Worm (Caenorhabditis elegans) whole organism, early embryonic: ENCODE measurements around the gene CD4.11.

ENCODE experiments used
- B0310.2 ChIP-seq: sonication (generic microtip); optimal IDR thresholded peaks from 2 replicates; lab custom pipeline; 2016; ENCODE audit warnings: mild to moderate bottlenecking, missing genetic modification characterization, missing compliant biosample characterization
- F13C5.2 ChIP-seq: sonication (generic microtip); optimal IDR thresholded peaks from 2 replicates; lab custom pipeline; 2017; ENCODE audit warnings: mild to moderate bottlenecking, missing genetic modification characterization, inconsistent platforms, missing compliant biosample characterization
- aly-1 ChIP-seq: sonication (generic microtip); optimal IDR thresholded peaks from 2 replicates; lab custom pipeline; 2016; ENCODE audit warnings: missing genetic modification characterization, missing compliant biosample characterization
- ama-1 ChIP-seq: fragments of 150-350 bp; optimal IDR thresholded peaks from 2 replicates; lab custom pipeline; 2014
- ceh-13 ChIP-seq: fragments of 200-800 bp; sonication (Bioruptor generic); optimal IDR thresholded peaks from 2 replicates; lab custom pipeline; 2018; ENCODE audit warnings: mild to moderate bottlenecking, missing genetic modification characterization, missing compliant biosample characterization
- ceh-36 ChIP-seq: sonication (generic microtip); optimal IDR thresholded peaks from 2 replicates; lab custom pipeline; 2016; ENCODE audit warnings: missing genetic modification characterization, inconsistent platforms, missing compliant biosample characterization
- ets-7 ChIP-seq: sonication (generic microtip); optimal IDR thresholded peaks from 2 replicates; lab custom pipeline; 2016; ENCODE audit warnings: missing genotype, missing genetic modification characterization, missing compliant biosample characterization
- flt-1 ChIP-seq: fragments of 200-800 bp; sonication (Bioruptor generic); IDR thresholded peaks from 2 replicates; pipeline ENCODE4 v1.3.6; 2022; ENCODE audit warnings: missing genetic modification characterization, missing compliant biosample characterization
- hmbx-1 ChIP-seq: sonication (generic microtip); optimal IDR thresholded peaks from 2 replicates; lab custom pipeline; 2016; ENCODE audit warnings: mild to moderate bottlenecking, missing genetic modification characterization, missing compliant biosample characterization
- hmg-4 ChIP-seq: fragments of 200-800 bp; sonication (Bioruptor generic); optimal IDR thresholded peaks from 2 replicates; lab custom pipeline; 2018; ENCODE audit warnings: mild to moderate bottlenecking, missing genetic modification characterization, missing compliant biosample characterization
- hnd-1 ChIP-seq: sonication (generic microtip); optimal IDR thresholded peaks from 2 replicates; lab custom pipeline; 2016; ENCODE audit warnings: missing genetic modification characterization, missing compliant biosample characterization
- pes-1 ChIP-seq: fragments of 200-800 bp; sonication (Bioruptor generic); IDR thresholded peaks from 2 replicates; pipeline ENCODE4 v1.3.6; 2022; ENCODE audit warnings: missing genetic modification reagents, missing genetic modification characterization, missing compliant biosample characterization
- scrt-1 ChIP-seq: fragments of 200-800 bp; sonication (Bioruptor generic); IDR thresholded peaks from 2 replicates; pipeline ENCODE4 v1.3.6; 2022; ENCODE audit warnings: missing genetic modification characterization, missing compliant biosample characterization
- sea-1 ChIP-seq: fragments of 200-800 bp; sonication (Bioruptor generic); conservative IDR thresholded peaks from 2 replicates; pipeline ENCODE4 v1.3.6; 2022; ENCODE audit warnings: missing genetic modification characterization, missing compliant biosample characterization
- tbx-11 ChIP-seq: fragments of 200-800 bp; sonication (Bioruptor generic); IDR thresholded peaks from 2 replicates; pipeline ENCODE4 v1.3.6; 2022; ENCODE audit warnings: missing genetic modification characterization, missing compliant biosample characterization
- tbx-37 ChIP-seq: fragments of 200-800 bp; sonication (Bioruptor generic); conservative IDR thresholded peaks from 2 replicates; pipeline ENCODE4 v1.3.6; 2022; ENCODE audit warnings: missing genetic modification reagents, missing genetic modification characterization, missing compliant biosample characterization
- tra-4 ChIP-seq: sonication (generic microtip); optimal IDR thresholded peaks from 2 replicates; lab custom pipeline; 2017; ENCODE audit warnings: missing genetic modification characterization, missing compliant biosample characterization

CD4.11 gene

DNA sequence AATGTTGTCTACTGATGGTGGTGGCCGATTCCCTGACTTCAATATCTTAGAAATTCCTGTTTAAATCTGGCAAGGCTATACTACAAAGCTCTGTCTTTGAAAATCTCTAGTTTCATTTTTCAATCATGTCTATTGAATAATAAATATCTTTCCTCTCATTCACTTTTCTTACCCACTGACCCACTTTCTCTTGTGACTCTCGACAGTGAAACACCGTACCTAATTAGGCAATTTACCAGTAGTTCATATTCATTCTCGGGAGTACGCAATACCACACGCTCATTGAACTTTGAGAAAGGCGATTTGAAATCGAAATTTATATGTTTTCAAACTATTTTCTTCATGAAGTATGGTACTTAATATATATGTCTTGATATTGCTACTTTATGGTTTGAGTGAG is at the start of gene CD4.11:
Gene CD4.11 (plus strand): TSS at position 301 of the 400 bp plus-strand sequence.
- no peak for TF ChIP-seq ama-1 (lab: Kevin White, UChicago)
- TF ChIP-seq tbx-37 (GFP tag; lab: Robert Waterston, UW): no peak
- TF ChIP-seq aly-1 (tag; lab: Kevin White, UChicago): no peak
- TF ChIP-seq F13C5.2 (tag; lab: Kevin White, UChicago): no peak
- no peak for TF ChIP-seq sea-1 (GFP tag; lab: Robert Waterston, UW)
- TF ChIP-seq pes-1: no peak
- no peak for TF ChIP-seq hmg-4 (GFP tag; lab: Kevin White, UChicago)
- no peak for TF ChIP-seq ets-7 (tag; lab: Kevin White, UChicago)
- no peak for TF ChIP-seq tbx-11
- no peak for TF ChIP-seq hnd-1 (tag; lab: Kevin White, UChicago)
- TF ChIP-seq B0310.2 (tag; lab: Kevin White, UChicago): no peak
- no peak for TF ChIP-seq ceh-36 (tag; lab: Kevin White, UChicago)
- no peak for TF ChIP-seq tra-4 (tag; lab: Kevin White, UChicago)
- no peak for TF ChIP-seq flt-1 (GFP tag; lab: Robert Waterston, UW)
- TF ChIP-seq scrt-1 (GFP tag; lab: Robert Waterston, UW): no peak
- TF ChIP-seq ceh-13: no peak
- no peak for TF ChIP-seq hmbx-1 (tag; lab: Kevin White, UChicago)

DNA sequence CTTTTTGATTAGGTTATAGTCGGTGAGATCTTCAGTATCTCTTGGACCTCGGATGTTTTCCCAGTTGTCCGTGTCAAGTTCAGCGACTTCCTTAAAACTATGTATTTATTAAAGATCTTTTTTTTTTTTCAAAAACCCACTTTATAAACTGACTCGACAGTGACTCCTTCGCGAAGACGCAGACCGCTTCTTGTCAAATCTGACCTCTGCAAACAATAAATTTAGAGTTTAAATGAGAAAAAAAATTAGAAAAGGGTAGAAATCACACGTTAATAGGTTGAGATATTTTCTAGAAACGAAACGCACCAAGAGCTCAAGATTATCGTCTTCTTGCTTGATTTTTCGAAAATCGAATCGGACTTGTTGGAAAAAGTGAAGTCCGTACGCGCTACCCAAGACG is 49.2 kb upstream of the CD4.11 start, which contains the start of gene C24G6.8:
Gene C24G6.8 (minus strand): TSS at position 101 of the 400 bp plus-strand sequence.
- TF ChIP-seq flt-1 (GFP tag; lab: Robert Waterston, UW) (no peak), hmbx-1 (tag; lab: Kevin White, UChicago) (no peak), hnd-1 (tag; lab: Kevin White, UChicago) (no peak), B0310.2 (tag; lab: Kevin White, UChicago) (no peak), tbx-37 (GFP tag; lab: Robert Waterston, UW) (no peak), tbx-11 (no peak), aly-1 (tag; lab: Kevin White, UChicago) (no peak), pes-1 (no peak), ets-7 (tag; lab: Kevin White, UChicago) (no peak), hmg-4 (GFP tag; lab: Kevin White, UChicago) (no peak), tra-4 (tag; lab: Kevin White, UChicago) (no peak), ama-1 (lab: Kevin White, UChicago) (no peak), scrt-1 (GFP tag; lab: Robert Waterston, UW) (no peak), ceh-13 (no peak), F13C5.2 (tag; lab: Kevin White, UChicago) (no peak), ceh-36 (tag; lab: Kevin White, UChicago) (no peak), sea-1 (GFP tag; lab: Robert Waterston, UW) (no peak)

- no peak for TF ChIP-seq aly-1 (tag; lab: Kevin White, UChicago)
- TF ChIP-seq tbx-11: no peak
- TF ChIP-seq ets-7 (tag; lab: Kevin White, UChicago): no peak
- TF ChIP-seq ceh-36 (tag; lab: Kevin White, UChicago): no peak
- no peak for TF ChIP-seq tra-4 (tag; lab: Kevin White, UChicago)
- TF ChIP-seq flt-1 (GFP tag; lab: Robert Waterston, UW): no peak
- no peak for TF ChIP-seq tbx-37 (GFP tag; lab: Robert Waterston, UW)
Observed at ce11 chrV:5536240-5536811, 48.6 kb upstream of the CD4.11 start, which contains the start of the genes cox-16 and syp-2. Gene cox-16, minus strand, starts transcription at chrV:5536243. Gene syp-2, plus strand, starts transcription at chrV:5536487.

DNA sequence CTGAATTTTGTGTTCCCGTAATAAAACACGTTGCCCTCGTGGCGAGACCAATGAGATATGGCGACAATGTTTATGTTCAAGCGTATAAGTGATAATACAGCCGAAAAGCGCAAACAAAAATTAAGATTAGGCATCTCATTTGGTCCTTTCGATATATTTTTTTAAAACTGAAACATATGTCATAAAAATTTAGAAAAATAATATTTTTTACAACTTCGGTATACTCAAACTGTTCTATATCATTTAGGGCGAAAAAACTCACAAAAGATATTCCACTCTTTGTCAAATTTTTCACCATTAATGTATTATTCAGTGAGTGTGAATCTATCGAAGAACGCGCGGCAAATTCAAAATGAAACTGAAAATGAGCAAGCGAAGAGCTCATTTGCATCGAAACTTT is 46.4 kb upstream of the CD4.11 start, which contains the start of gene cft-1:
Gene cft-1 (plus strand): TSS at position 301 of the 400 bp plus-strand sequence.
- TF ChIP-seq ceh-13: no peak
- no peak for TF ChIP-seq ama-1 (lab: Kevin White, UChicago)
- no peak for TF ChIP-seq scrt-1 (GFP tag; lab: Robert Waterston, UW)
- TF ChIP-seq hnd-1 (tag; lab: Kevin White, UChicago): no peak
- TF ChIP-seq ets-7 (tag; lab: Kevin White, UChicago): no peak
- no peak for TF ChIP-seq ceh-36 (tag; lab: Kevin White, UChicago)
- TF ChIP-seq aly-1 (tag; lab: Kevin White, UChicago): no peak
- no peak for TF ChIP-seq hmbx-1 (tag; lab: Kevin White, UChicago)
- no peak for TF ChIP-seq tbx-11
- TF ChIP-seq tbx-37 (GFP tag; lab: Robert Waterston, UW): no peak
- TF ChIP-seq B0310.2 (tag; lab: Kevin White, UChicago): no peak
- no peak for TF ChIP-seq sea-1 (GFP tag; lab: Robert Waterston, UW)
- no peak for TF ChIP-seq pes-1
- no peak for TF ChIP-seq F13C5.2 (tag; lab: Kevin White, UChicago)
- TF ChIP-seq flt-1 (GFP tag; lab: Robert Waterston, UW): no peak
- TF ChIP-seq hmg-4 (GFP tag; lab: Kevin White, UChicago): no peak
- no peak for TF ChIP-seq tra-4 (tag; lab: Kevin White, UChicago)

DNA sequence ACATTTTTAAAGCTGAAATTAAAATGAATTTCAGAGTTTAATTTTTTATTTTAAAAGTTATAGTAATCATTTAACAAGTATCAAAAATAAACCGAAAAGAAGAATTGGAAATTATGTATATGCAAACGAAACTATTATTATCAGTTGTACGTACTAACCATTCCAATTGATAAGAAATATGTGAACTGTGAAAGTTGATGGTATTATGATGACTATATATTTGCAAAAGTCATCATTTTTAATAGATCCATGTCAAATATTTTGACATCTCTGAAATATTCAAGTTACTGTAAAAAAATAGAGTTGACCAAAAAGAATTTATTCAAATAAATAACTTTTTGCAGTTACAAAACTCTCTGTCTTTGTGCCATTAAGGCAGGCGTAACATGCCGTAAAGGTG is 36.9 kb upstream of the CD4.11 start, which contains the start of gene ugt-48:
Gene ugt-48 (minus strand): TSS at position 12 of the 400 bp plus-strand sequence.
- TF ChIP-seq hnd-1 (tag; lab: Kevin White, UChicago) (no peak), F13C5.2 (tag; lab: Kevin White, UChicago) (no peak), scrt-1 (GFP tag; lab: Robert Waterston, UW) (no peak), aly-1 (tag; lab: Kevin White, UChicago) (no peak), B0310.2 (tag; lab: Kevin White, UChicago) (no peak), hmbx-1 (tag; lab: Kevin White, UChicago) (no peak), ets-7 (tag; lab: Kevin White, UChicago) (no peak), ceh-13 (no peak), sea-1 (GFP tag; lab: Robert Waterston, UW) (no peak), hmg-4 (GFP tag; lab: Kevin White, UChicago) (no peak), flt-1 (GFP tag; lab: Robert Waterston, UW) (no peak), tbx-37 (GFP tag; lab: Robert Waterston, UW) (no peak), ceh-36 (tag; lab: Kevin White, UChicago) (no peak), ama-1 (lab: Kevin White, UChicago) (no peak), tra-4 (tag; lab: Kevin White, UChicago) (no peak), tbx-11 (no peak)

- no peak for TF ChIP-seq scrt-1 (GFP tag; lab: Robert Waterston, UW)
- no peak for TF ChIP-seq ceh-36 (tag; lab: Kevin White, UChicago)
- TF ChIP-seq pes-1: no peak
- no peak for TF ChIP-seq hmg-4 (GFP tag; lab: Kevin White, UChicago)
- TF ChIP-seq hmbx-1 (tag; lab: Kevin White, UChicago): no peak
- TF ChIP-seq tbx-11: no peak
- no peak for TF ChIP-seq ets-7 (tag; lab: Kevin White, UChicago)
- TF ChIP-seq flt-1 (GFP tag; lab: Robert Waterston, UW): no peak
- TF ChIP-seq aly-1 (tag; lab: Kevin White, UChicago): no peak
- TF ChIP-seq hnd-1 (tag; lab: Kevin White, UChicago): no peak
- no peak for TF ChIP-seq sea-1 (GFP tag; lab: Robert Waterston, UW)
- no peak for TF ChIP-seq F13C5.2 (tag; lab: Kevin White, UChicago)
Observed at ce11 chrV:5548497-5548896, 36.4 kb upstream of the CD4.11 start.
